Worm (Caenorhabditis elegans): ENCODE data around the gene H04J21.1.

ce11 chrIII:2329336-2329735, 42.4 kb downstream of the H04J21.1 start, which contains the start of gene Y54F10BM.12:
- TF ChIP-seq ceh-82 (tag; optimal IDR thresholded peaks at IDR 0.05) (no peak), nhr-237 (tag; optimal IDR thresholded peaks at IDR 0.05) (no peak), elt-3 (tag; optimal IDR thresholded peaks at IDR 0.05) (no peak), skn-1 (tag; optimal IDR thresholded peaks at IDR 0.05) (no peak)

Data from whole organism, L3 larva.